Fruit fly (Drosophila melanogaster) whole organism, embryonic: ENCODE results near the gene Eig71Eg.

Experiments used
- ATbp ChIP-seq: fragments of 200-800 bp; sonication (Bioruptor generic); optimal IDR thresholded peaks from 2 replicates; lab custom pipeline; 2017; ENCODE audit warnings: missing biosample characterization, mild to moderate bottlenecking, missing genetic modification characterization, missing genetic modification reagents
- CG11695 ChIP-seq: fragments of 200-800 bp; sonication (Bioruptor generic); IDR thresholded peaks from 3 replicates; pipeline ENCODE4 v1.3.6; 2022; ENCODE audit warnings: missing biosample characterization, missing genetic modification characterization
- CG12219 ChIP-seq: fragments of 200-800 bp; sonication (Bioruptor generic); optimal IDR thresholded peaks from 3 replicates; lab custom pipeline; 2018; ENCODE audit warnings: missing biosample characterization, mild to moderate bottlenecking, missing genetic modification characterization
- CG1233 ChIP-seq: fragments of 200-800 bp; sonication (Bioruptor generic); optimal IDR thresholded peaks from 4 replicates; lab custom pipeline; 2018; ENCODE audit warnings: missing biosample characterization, mild to moderate bottlenecking, missing genetic modification characterization
- CG12391 ChIP-seq: fragments of 200-800 bp; sonication (Bioruptor generic); optimal IDR thresholded peaks from 3 replicates; lab custom pipeline; 2018; ENCODE audit warnings: missing biosample characterization, mild to moderate bottlenecking, missing genetic modification characterization, moderate library complexity
- CG12769 ChIP-seq: fragments of 200-800 bp; sonication (Bioruptor generic); optimal IDR thresholded peaks from 2 replicates; lab custom pipeline; 2019; ENCODE audit warnings: missing biosample characterization, mild to moderate bottlenecking, missing genetic modification characterization, moderate library complexity
- CG14965 ChIP-seq: fragments of 200-800 bp; sonication (Bioruptor generic); optimal IDR thresholded peaks from 2 replicates; lab custom pipeline; 2016; ENCODE audit warnings: missing biosample characterization, missing genetic modification characterization, borderline replicate concordance
- CG1603 ChIP-seq: fragments of 200-800 bp; sonication (Bioruptor generic); optimal IDR thresholded peaks from 2 replicates; lab custom pipeline; 2019; ENCODE audit warnings: missing biosample characterization, mild to moderate bottlenecking, missing genetic modification characterization, moderate library complexity
- CG17612 ChIP-seq: fragments of 200-800 bp; sonication (Bioruptor generic); IDR thresholded peaks from 2 replicates; pipeline ENCODE4 v1.3.6; 2022; ENCODE audit warnings: missing biosample characterization, missing genetic modification characterization
- CG17829 ChIP-seq: fragments of 200-800 bp; optimal IDR thresholded peaks from 2 replicates; lab custom pipeline; 2019; ENCODE audit warnings: missing biosample characterization, mild to moderate bottlenecking, missing genetic modification characterization, moderate library complexity
- CG1832 ChIP-seq: fragments of 200-800 bp; sonication (Bioruptor generic); optimal IDR thresholded peaks from 2 replicates; lab custom pipeline; 2017; ENCODE audit warnings: missing biosample characterization, mild to moderate bottlenecking, missing genetic modification characterization, inconsistent platforms
- CG18476 ChIP-seq: fragments of 200-800 bp; sonication (Bioruptor generic); optimal IDR thresholded peaks from 2 replicates; lab custom pipeline; 2016; ENCODE audit warnings: missing biosample characterization, mild to moderate bottlenecking, missing genetic modification characterization
- CG2712 ChIP-seq: fragments of 200-800 bp; optimal IDR thresholded peaks from 3 replicates; lab custom pipeline; 2019; ENCODE audit warnings: missing biosample characterization, mild to moderate bottlenecking, missing genetic modification characterization, moderate library complexity
- CG2889 ChIP-seq: fragments of 200-800 bp; sonication (Bioruptor generic); IDR thresholded peaks from 3 replicates; pipeline ENCODE4 v1.3.6; 2022; ENCODE audit warnings: missing biosample characterization, missing genetic modification characterization
- CG33557 ChIP-seq: fragments of 200-800 bp; sonication (Bioruptor generic); optimal IDR thresholded peaks from 2 replicates; lab custom pipeline; 2019; ENCODE audit warnings: missing biosample characterization, mild to moderate bottlenecking, missing genetic modification characterization, moderate library complexity
- CG3847 ChIP-seq: fragments of 200-800 bp; sonication (Bioruptor generic); IDR thresholded peaks from 2 replicates; pipeline ENCODE4 v1.3.6; 2022; ENCODE audit warnings: missing biosample characterization, missing genetic modification characterization
- CG3995 ChIP-seq: fragments of 200-800 bp; sonication (Bioruptor generic); optimal IDR thresholded peaks from 3 replicates; lab custom pipeline; 2016; ENCODE audit warnings: missing biosample characterization, missing genetic modification characterization
- CG42726 ChIP-seq: fragments of 200-800 bp; sonication (Bioruptor generic); IDR thresholded peaks from 2 replicates; pipeline ENCODE4 v1.3.6; 2022; ENCODE audit warnings: missing biosample characterization, missing genetic modification characterization; ENCODE audit not compliant: partially characterized antibody
- CG4360 ChIP-seq: fragments of 200-800 bp; sonication (Bioruptor generic); IDR thresholded peaks from 2 replicates; pipeline ENCODE4 v1.3.6; 2022; ENCODE audit warnings: missing biosample characterization, missing genetic modification characterization
- CG7745 ChIP-seq: fragments of 200-800 bp; sonication (Bioruptor generic); optimal IDR thresholded peaks from 2 replicates; lab custom pipeline; 2018; ENCODE audit warnings: missing biosample characterization, mild to moderate bottlenecking, missing genetic modification characterization, moderate library complexity
- CG7987 ChIP-seq: fragments of 200-800 bp; sonication (Bioruptor generic); optimal IDR thresholded peaks from 2 replicates; lab custom pipeline; 2018; ENCODE audit warnings: missing biosample characterization, mild to moderate bottlenecking, missing genetic modification characterization, moderate library complexity
- CG8388 ChIP-seq: fragments of 200-800 bp; sonication (Bioruptor generic); optimal IDR thresholded peaks from 2 replicates; lab custom pipeline; 2019; ENCODE audit warnings: missing biosample characterization, mild to moderate bottlenecking, missing genetic modification characterization, moderate library complexity
- CG8924 ChIP-seq: fragments of 200-800 bp; optimal IDR thresholded peaks from 3 replicates; lab custom pipeline; 2019; ENCODE audit warnings: missing biosample characterization, mild to moderate bottlenecking, missing genetic modification characterization, moderate library complexity
- CkIIα-i1 ChIP-seq: fragments of 200-800 bp; sonication (Bioruptor generic); IDR thresholded peaks from 2 replicates; pipeline ENCODE4 v1.3.6; 2022; ENCODE audit warnings: missing biosample characterization, missing genetic modification characterization
- Dfd ChIP-seq, 2 experiments: fragments of >200 bp; optimal IDR thresholded peaks; 2 replicates each; lab custom pipeline; 2017; ENCODE audit warnings: missing biosample characterization in 2 of 2, missing genetic modification characterization in 2 of 2
- MTF-1 ChIP-seq: fragments of 200-800 bp; sonication (Bioruptor generic); optimal IDR thresholded peaks from 2 replicates; lab custom pipeline; 2018; ENCODE audit warnings: missing biosample characterization, mild to moderate bottlenecking, missing genetic modification characterization, borderline replicate concordance
- Max ChIP-seq: fragments of 200-800 bp; sonication (Bioruptor generic); optimal IDR thresholded peaks from 2 replicates; lab custom pipeline; 2016; ENCODE audit warnings: missing biosample characterization, mild to moderate bottlenecking, missing genetic modification characterization
- Med ChIP-seq: fragments of 200-800 bp; sonication (Bioruptor generic); peaks from one replicate; lab custom pipeline; 2016; ENCODE audit warnings: missing biosample characterization, missing genetic modification characterization, mild to moderate bottlenecking, inconsistent platforms, moderate library complexity
- Nf-YA ChIP-seq: fragments of 200-800 bp; sonication (Bioruptor generic); IDR thresholded peaks from 2 replicates; pipeline ENCODE4 v1.3.6; 2022; ENCODE audit warnings: missing biosample characterization, missing genetic modification characterization
- NfI ChIP-seq: fragments of 200-800 bp; sonication (Bioruptor generic); optimal IDR thresholded peaks from 3 replicates; lab custom pipeline; 2018; ENCODE audit warnings: missing biosample characterization, mild to moderate bottlenecking, missing genetic modification characterization, moderate library complexity
- Sox102F ChIP-seq: fragments of 200-800 bp; sonication (Bioruptor generic); optimal IDR thresholded peaks from 2 replicates; lab custom pipeline; 2018; ENCODE audit warnings: missing biosample characterization, mild to moderate bottlenecking, missing genetic modification characterization, moderate library complexity
- ato ChIP-seq: fragments of 200-800 bp; sonication (Bioruptor generic); IDR thresholded peaks from 2 replicates; pipeline ENCODE4 v1.3.6; 2022; ENCODE audit warnings: missing biosample characterization, missing genetic modification characterization; ENCODE audit not compliant: partially characterized antibody
- dan ChIP-seq: fragments of 200-800 bp; sonication (Bioruptor generic); IDR thresholded peaks from 2 replicates; pipeline ENCODE4 v1.3.6; 2022; ENCODE audit warnings: missing biosample characterization, missing genetic modification characterization
- dati ChIP-seq: fragments of 200-800 bp; sonication (Bioruptor generic); IDR thresholded peaks from 2 replicates; pipeline ENCODE4 v1.3.6; 2022; ENCODE audit warnings: missing biosample characterization, missing genetic modification characterization
- dpn ChIP-seq, 2 experiments: fragments of 200-800 bp; sonication (Bioruptor generic); optimal IDR thresholded peaks; 3 replicates each; lab custom pipeline; 2016; ENCODE audit warnings: missing biosample characterization in 2 of 2, missing genetic modification characterization in 2 of 2
- dysf ChIP-seq: fragments of 200-800 bp; sonication (Bioruptor generic); IDR thresholded peaks from 3 replicates; pipeline ENCODE4 v1.3.6; 2022; ENCODE audit warnings: missing biosample characterization, missing genetic modification characterization
- en ChIP-seq: fragments of 200-800 bp; sonication (Bioruptor generic); optimal IDR thresholded peaks from 2 replicates; lab custom pipeline; 2016; ENCODE audit warnings: missing biosample characterization, missing genetic modification characterization
- gsb-n ChIP-seq: fragments of 200-800 bp; sonication (Bioruptor generic); optimal IDR thresholded peaks from 3 replicates; lab custom pipeline; 2018; ENCODE audit warnings: missing biosample characterization, mild to moderate bottlenecking, missing genetic modification characterization
- ken ChIP-seq: fragments of 200-800 bp; sonication (Bioruptor generic); IDR thresholded peaks from 3 replicates; pipeline ENCODE4 v1.3.6; 2022; ENCODE audit warnings: missing biosample characterization, missing genetic modification characterization
- lab ChIP-seq: fragments of 200-800 bp; sonication (Bioruptor generic); optimal IDR thresholded peaks from 3 replicates; lab custom pipeline; 2017; ENCODE audit warnings: missing biosample characterization, missing genetic modification characterization, mild to moderate bottlenecking, moderate library complexity, missing genetic modification reagents
- lmd ChIP-seq: fragments of 200-800 bp; sonication (Bioruptor generic); IDR thresholded peaks from 2 replicates; pipeline ENCODE4 v1.3.6; 2022; ENCODE audit warnings: missing biosample characterization, missing genetic modification characterization
- mam ChIP-seq: fragments of 200-800 bp; sonication (Bioruptor generic); optimal IDR thresholded peaks from 3 replicates; lab custom pipeline; 2016; ENCODE audit warnings: missing biosample characterization, missing genetic modification characterization
- pan ChIP-seq, 4 experiments: fragments of >200 bp in 3 of 4; fragments of 200-800 bp in 1 of 4; sonication (Bioruptor generic) in 1 of 4; optimal IDR thresholded peaks in 3 of 4; IDR thresholded peaks in 1 of 4; 2 replicates each; pipeline versions ENCODE4 v1.3.6 to Lab custom; 2017 to 2022; ENCODE audit warnings: missing biosample characterization in 2 of 4, missing genetic modification characterization in 2 of 4, mixed read lengths in 1 of 4
- peb ChIP-seq: fragments of 200-800 bp; sonication (Bioruptor generic); IDR thresholded peaks from 2 replicates; pipeline ENCODE4 v1.3.6; 2022; ENCODE audit warnings: missing biosample characterization, missing genetic modification characterization
- pzg ChIP-seq: fragments of 200-800 bp; sonication (Bioruptor generic); optimal IDR thresholded peaks from 3 replicates; lab custom pipeline; 2018; ENCODE audit warnings: missing biosample characterization, mild to moderate bottlenecking, missing genetic modification characterization, moderate library complexity
- ranshi ChIP-seq: fragments of 200-800 bp; sonication (Bioruptor generic); IDR thresholded peaks from 2 replicates; pipeline ENCODE4 v1.3.6; 2022; ENCODE audit warnings: missing biosample characterization, missing genetic modification characterization
- sens ChIP-seq: fragments of 200-800 bp; sonication (Bioruptor generic); peaks from one replicate; lab custom pipeline; 2016; ENCODE audit warnings: missing biosample characterization, missing genetic modification characterization
- sqz ChIP-seq: fragments of 200-800 bp; sonication (Bioruptor generic); optimal IDR thresholded peaks from 3 replicates; lab custom pipeline; 2018; ENCODE audit warnings: missing biosample characterization, mild to moderate bottlenecking, missing genetic modification characterization
- sr ChIP-seq: fragments of 200-800 bp; sonication (Bioruptor generic); IDR thresholded peaks from 3 replicates; pipeline ENCODE4 v1.3.6; 2022; ENCODE audit warnings: missing biosample characterization, missing genetic modification characterization
- tll ChIP-seq, 2 experiments: fragments of 200-800 bp in 1 of 2; fragments of >200 bp in 1 of 2; sonication (Bioruptor generic) in 1 of 2; optimal IDR thresholded peaks; 2 replicates each; lab custom pipeline; 2017 to 2019; ENCODE audit warnings: missing biosample characterization in 2 of 2, missing genetic modification characterization in 2 of 2, mild to moderate bottlenecking in 1 of 2, moderate library complexity in 1 of 2
- trh ChIP-seq: fragments of 200-800 bp; sonication (Bioruptor generic); optimal IDR thresholded peaks from 2 replicates; lab custom pipeline; 2016; ENCODE audit warnings: missing biosample characterization, missing genetic modification characterization

Gene Eig71Eg

dm6 chr3L:15646182-15646581 is 11.2 kb upstream of the Eig71Eg start (continued):
- TF ChIP-seq CG7745 (tag; lab: Kevin White, UChicago) (no peak), en (GFP tag; lab: Kevin White, UChicago) (no peak), CG42726 (GFP tag; lab: Robert Waterston, UW) (no peak), CG12219 (GFP tag; lab: Kevin White, UChicago) (no peak), CG33557 (GFP tag; lab: Kevin White, UChicago) (no peak), sqz (GFP tag; lab: Kevin White, UChicago) (no peak), ATbp (GFP tag; lab: Kevin White, UChicago) (no peak), ranshi (GFP tag; lab: Robert Waterston, UW) (no peak), dati (GFP tag; lab: Robert Waterston, UW) (no peak), ato (no peak), CG12769 (no peak), CG18476 (no peak), dysf (GFP tag; lab: Robert Waterston, UW) (no peak), Nf-YA (no peak), Dfd (GFP tag; optimal IDR thresholded peaks at IDR 0.05; lab: Kevin White, UChicago) (no peak), dan (no peak), CG2889 (no peak), CG2712 (tag; lab: Kevin White, UChicago) (peak; percentile 30), lmd (GFP tag; lab: Robert Waterston, UW) (no peak), Sox102F (GFP tag; lab: Kevin White, UChicago) (peak; percentile 13), Max (GFP tag; lab: Kevin White, UChicago) (no peak), CG4360 (GFP tag; lab: Robert Waterston, UW) (no peak), CG17829 (tag; lab: Kevin White, UChicago) (peak; percentile 5), peb (GFP tag; lab: Robert Waterston, UW) (no peak), mam (GFP tag; lab: Kevin White, UChicago) (no peak), CG1233 (GFP tag; lab: Kevin White, UChicago) (no peak), CG17612 (no peak), CG11695 (GFP tag; lab: Robert Waterston, UW) (no peak), CG8388 (GFP tag; lab: Kevin White, UChicago) (no peak), CG3995 (GFP tag; lab: Kevin White, UChicago) (no peak), sens (GFP tag; lab: Kevin White, UChicago) (peak; percentile 70), pzg (GFP tag; lab: Kevin White, UChicago) (no peak), pan (optimal IDR thresholded peaks at IDR 0.05; lab: Kevin White, UChicago) (no peak), pan (GFP tag; optimal IDR thresholded peaks at IDR 0.05 in 1 of 2, IDR thresholded peaks at IDR 0.05 in 1 of 2) (no peak), MTF-1 (GFP tag; lab: Kevin White, UChicago) (no peak), CG8924 (no peak), CG7987 (no peak), dpn (GFP tag; optimal IDR thresholded peaks at IDR 0.05; lab: Kevin White, UChicago) (no peak), CkIIα-i1 (no peak), trh (GFP tag; lab: Kevin White, UChicago) (no peak), CG12391 (tag; lab: Kevin White, UChicago) (peak; percentile 6), Med (GFP tag; lab: Kevin White, UChicago) (peak; percentile 54), lab (GFP tag; lab: Kevin White, UChicago) (no peak), CG3847 (no peak), CG14965 (no peak), sr (GFP tag; lab: Robert Waterston, UW) (no peak), tll (GFP tag; optimal IDR thresholded peaks at IDR 0.05; lab: Kevin White, UChicago) (no peak), CG1603 (tag; lab: Kevin White, UChicago) (peak; percentile 15), ken (no peak), CG1832 (GFP tag; lab: Kevin White, UChicago) (no peak), NfI (GFP tag; lab: Kevin White, UChicago) (no peak), gsb-n (tag; lab: Kevin White, UChicago) (no peak)
